Fruit fly (Drosophila melanogaster): ENCODE measurements around the gene CG33703.

- TF ChIP-seq usp (GFP tag; optimal IDR thresholded peaks at IDR 0.05) (no peak), EcR (GFP tag; optimal IDR thresholded peaks at IDR 0.05) (no peak), CG8478 (optimal IDR thresholded peaks at IDR 0.05) (no peak), pan (optimal IDR thresholded peaks at IDR 0.05) (no peak)
Measured at dm6 chr3L:9556666-9557065, 44.2 kb upstream of the CG33703 start.

Data from whole organism.